Worm (Caenorhabditis elegans) whole organism, early embryonic: Measurements from ENCODE around the gene sre-8.

ENCODE experiments used
- B0310.2 ChIP-seq: sonication (generic microtip); optimal IDR thresholded peaks from 2 replicates; lab custom pipeline; 2016; ENCODE audit warnings: mild to moderate bottlenecking, missing genetic modification characterization, missing compliant biosample characterization
- ama-1 ChIP-seq: fragments of 150-350 bp; optimal IDR thresholded peaks from 2 replicates; lab custom pipeline; 2014
- flt-1 ChIP-seq: fragments of 200-800 bp; sonication (Bioruptor generic); IDR thresholded peaks from 2 replicates; pipeline ENCODE4 v1.3.6; 2022; ENCODE audit warnings: missing genetic modification characterization, missing compliant biosample characterization
- pes-1 ChIP-seq: fragments of 200-800 bp; sonication (Bioruptor generic); IDR thresholded peaks from 2 replicates; pipeline ENCODE4 v1.3.6; 2022; ENCODE audit warnings: missing genetic modification reagents, missing genetic modification characterization, missing compliant biosample characterization

DNA sequence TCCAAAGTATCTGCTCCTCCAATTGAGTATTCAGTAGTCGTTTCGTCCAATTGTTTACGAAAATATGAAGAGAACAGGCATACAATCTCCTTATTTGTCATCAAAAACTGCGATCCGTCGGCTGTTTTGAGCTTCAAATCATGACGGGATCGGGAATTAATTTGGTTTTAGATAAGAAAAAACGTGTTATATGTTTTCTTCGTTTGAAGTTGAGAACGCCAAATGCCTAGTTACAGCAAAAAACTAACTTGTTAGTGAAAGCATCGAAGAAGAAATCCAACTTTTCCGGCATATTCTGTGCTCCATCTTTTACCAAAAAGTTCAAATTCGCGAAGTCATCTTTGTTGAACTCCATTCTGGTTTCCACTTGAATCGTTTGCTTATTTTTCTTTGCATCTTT, 32.5 kb downstream of the sre-8 start, which contains the start of gene F14D7.1:
- TF ChIP-seq B0310.2 (tag; lab: Kevin White, UChicago) = no peak
- TF ChIP-seq ama-1 (lab: Kevin White, UChicago) = no peak
- TF ChIP-seq pes-1 = no peak
- TF ChIP-seq flt-1 (GFP tag; lab: Robert Waterston, UW) = no peak
